Worm (Caenorhabditis elegans): Measurements from ENCODE around the gene fip-1.

The fip-1 gene

DNA sequence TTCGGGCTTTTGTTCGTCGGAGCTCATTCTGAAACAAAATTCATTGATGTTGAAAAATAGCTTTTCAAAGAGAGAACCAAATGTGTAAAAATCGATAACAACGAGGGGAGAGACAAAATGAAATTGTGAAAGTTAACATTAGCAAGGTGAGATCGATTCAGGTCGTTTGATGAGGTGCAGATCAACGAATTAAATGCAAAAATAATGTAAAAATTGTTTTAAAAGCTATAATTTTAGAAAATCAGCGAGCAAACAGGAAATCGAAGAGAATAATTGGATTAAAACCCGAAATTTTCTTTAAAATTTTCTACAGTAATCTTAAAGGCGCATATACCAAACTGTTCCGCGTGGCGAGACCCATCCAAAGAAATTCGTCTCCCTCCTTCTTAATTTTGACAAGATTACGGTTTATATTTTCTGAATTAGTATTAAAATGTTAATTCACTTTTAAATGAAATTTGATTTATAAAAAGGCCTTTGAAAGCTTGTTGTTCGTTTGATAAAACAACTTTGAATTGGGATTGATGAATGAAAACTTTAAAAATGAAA lies 21.1 kb upstream of the fip-1 start, which contains the start of gene C13G5.2:
Gene C13G5.2 (minus strand): TSS at position 51 of the 549 bp plus-strand sequence.
- TF ChIP-seq W03F9.2 (tag; optimal IDR thresholded peaks at IDR 0.05) (peak; percentile 37), him-1 (tag; optimal IDR thresholded peaks at IDR 0.05) (no peak)

DNA sequence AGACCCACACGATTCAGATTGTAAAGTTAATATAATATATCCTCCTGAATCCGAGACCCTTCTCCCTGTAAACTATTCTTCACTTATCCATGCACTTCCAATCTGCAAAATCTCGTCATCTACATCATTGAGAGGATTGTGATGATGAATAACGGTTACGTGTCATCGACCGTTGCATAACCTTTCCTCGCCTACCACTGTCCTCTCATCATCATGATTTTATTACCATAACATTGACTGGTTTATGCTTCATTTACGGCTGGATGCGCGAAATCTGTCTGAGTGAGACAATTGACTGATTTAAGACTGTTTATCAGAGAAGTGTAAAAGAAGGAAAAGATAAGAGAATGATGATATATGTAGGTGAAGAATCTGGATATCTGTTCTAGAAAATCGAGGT lies 19.3 kb upstream of the fip-1 start:
- TF ChIP-seq W03F9.2 (tag; optimal IDR thresholded peaks at IDR 0.05): no peak
- no peak for TF ChIP-seq dao-5 (tag; optimal IDR thresholded peaks at IDR 0.05)
- no peak for TF ChIP-seq him-1 (tag; optimal IDR thresholded peaks at IDR 0.05)

DNA sequence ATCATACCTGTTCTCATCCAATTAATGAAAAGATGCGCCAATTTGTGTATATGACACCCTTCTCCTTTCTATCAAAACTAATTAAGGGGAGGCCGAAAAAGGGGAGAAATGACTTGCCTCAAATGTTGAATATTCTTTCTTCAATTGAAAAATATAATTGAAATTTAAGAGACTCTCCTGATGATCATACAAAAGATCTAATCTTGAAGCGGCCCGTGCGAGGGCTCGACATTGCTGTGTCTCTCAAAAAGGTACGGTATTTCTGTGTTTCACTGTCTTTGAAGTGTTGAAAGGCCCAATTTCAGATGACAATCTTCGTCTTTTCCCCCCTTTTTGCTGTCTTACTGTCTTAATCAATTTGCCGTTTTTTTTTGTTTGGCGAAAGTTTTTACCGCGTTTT lies 18.5 kb upstream of the fip-1 start:
- TF ChIP-seq dao-5 (tag; optimal IDR thresholded peaks at IDR 0.05) (no peak), W03F9.2 (tag; optimal IDR thresholded peaks at IDR 0.05) (no peak), him-1 (tag; optimal IDR thresholded peaks at IDR 0.05) (no peak)

ce11 chrIII:8621982-8622381 lies 17.6 kb upstream of the fip-1 start:
- TF ChIP-seq W03F9.2 (tag; optimal IDR thresholded peaks at IDR 0.05) (no peak), dao-5 (tag; optimal IDR thresholded peaks at IDR 0.05) (no peak), him-1 (tag; optimal IDR thresholded peaks at IDR 0.05) (no peak)

DNA sequence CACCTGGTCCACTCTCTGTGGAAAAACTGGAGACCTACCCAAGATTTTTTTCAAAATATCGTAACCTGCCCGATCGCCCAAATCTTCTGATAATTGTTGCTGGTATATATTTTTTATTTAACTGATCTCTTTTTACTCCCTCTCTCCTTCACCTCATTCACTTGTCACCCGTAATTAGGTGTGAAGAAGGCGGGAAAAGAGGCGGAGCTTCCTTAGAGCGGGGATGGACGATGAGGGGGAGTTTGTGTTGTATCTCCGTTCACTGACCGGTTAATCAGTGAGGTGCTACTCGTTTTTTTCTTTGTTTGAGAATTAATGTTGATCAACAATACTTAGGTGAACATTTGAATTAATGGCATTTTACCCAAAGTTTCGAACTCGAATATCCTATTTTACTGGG lies 17.1 kb upstream of the fip-1 start, which contains the start of gene ceh-16:
Gene ceh-16 (plus strand): TSS at position 301 of the 400 bp plus-strand sequence.
- TF ChIP-seq dao-5 (tag; optimal IDR thresholded peaks at IDR 0.05) (no peak), him-1 (tag; optimal IDR thresholded peaks at IDR 0.05) (no peak), W03F9.2 (tag; optimal IDR thresholded peaks at IDR 0.05) (no peak)

- no peak for TF ChIP-seq W03F9.2 (tag; optimal IDR thresholded peaks at IDR 0.05)
- no peak for TF ChIP-seq dao-5 (tag; optimal IDR thresholded peaks at IDR 0.05)
Observed at ce11 chrIII:8625125-8625524, 14.4 kb upstream of the fip-1 start.

- TF ChIP-seq W03F9.2 (tag; optimal IDR thresholded peaks at IDR 0.05): no peak
- TF ChIP-seq him-1 (tag; optimal IDR thresholded peaks at IDR 0.05): no peak
- no peak for TF ChIP-seq dao-5 (tag; optimal IDR thresholded peaks at IDR 0.05)
Observed at ce11 chrIII:8628405-8628982, 11.1 kb upstream of the fip-1 start, which contains the start of the genes polk-1 and gpr-1. TSS of gene polk-1 (minus strand) at chrIII:8628590. TSS of gene gpr-1 (plus strand) at chrIII:8628932.

DNA sequence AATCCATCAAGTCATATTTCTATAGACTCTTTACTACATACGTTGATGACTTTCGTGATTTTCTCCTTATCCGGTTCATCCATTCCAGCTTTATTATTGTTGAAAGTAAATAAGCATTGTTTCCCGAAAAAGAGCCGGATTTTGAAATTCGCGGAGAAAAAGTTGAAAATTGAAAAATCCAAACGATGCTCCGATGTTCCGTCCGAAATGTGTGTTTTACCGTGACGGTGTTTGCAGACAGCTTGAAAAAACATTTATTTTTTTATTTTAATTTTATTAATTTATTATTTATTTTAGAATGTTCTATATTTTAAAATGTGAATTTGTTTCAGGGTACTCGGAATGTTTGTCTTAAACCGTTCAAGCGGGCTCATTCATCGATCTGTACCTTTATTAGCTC lies 8.7 kb upstream of the fip-1 start, which contains the start of gene dnj-10:
Gene dnj-10 (plus strand): TSS at position 333 of the 400 bp plus-strand sequence.
- TF ChIP-seq W03F9.2 (tag; optimal IDR thresholded peaks at IDR 0.05): peak; percentile 81
- TF ChIP-seq him-1 (tag; optimal IDR thresholded peaks at IDR 0.05): no peak
- TF ChIP-seq dao-5 (tag; optimal IDR thresholded peaks at IDR 0.05): no peak

- no peak for TF ChIP-seq dao-5 (tag; optimal IDR thresholded peaks at IDR 0.05)
- no peak for TF ChIP-seq him-1 (tag; optimal IDR thresholded peaks at IDR 0.05)
- TF ChIP-seq W03F9.2 (tag; optimal IDR thresholded peaks at IDR 0.05): no peak
Observed at ce11 chrIII:8636803-8637202, 2.7 kb upstream of the fip-1 start.

ce11 chrIII:8643639-8644038 lies 4.1 kb downstream of the fip-1 start, which contains the start of gene twk-7:
TSS of gene twk-7 (minus strand) at chrIII:8643739.
- TF ChIP-seq him-1 (tag; optimal IDR thresholded peaks at IDR 0.05) (no peak), W03F9.2 (tag; optimal IDR thresholded peaks at IDR 0.05) (no peak), dao-5 (tag; optimal IDR thresholded peaks at IDR 0.05) (no peak)

ce11 chrIII:8646021-8646420 lies 6.5 kb downstream of the fip-1 start:
- TF ChIP-seq W03F9.2 (tag; optimal IDR thresholded peaks at IDR 0.05): no peak
- TF ChIP-seq dao-5 (tag; optimal IDR thresholded peaks at IDR 0.05): no peak
- TF ChIP-seq him-1 (tag; optimal IDR thresholded peaks at IDR 0.05): no peak

DNA sequence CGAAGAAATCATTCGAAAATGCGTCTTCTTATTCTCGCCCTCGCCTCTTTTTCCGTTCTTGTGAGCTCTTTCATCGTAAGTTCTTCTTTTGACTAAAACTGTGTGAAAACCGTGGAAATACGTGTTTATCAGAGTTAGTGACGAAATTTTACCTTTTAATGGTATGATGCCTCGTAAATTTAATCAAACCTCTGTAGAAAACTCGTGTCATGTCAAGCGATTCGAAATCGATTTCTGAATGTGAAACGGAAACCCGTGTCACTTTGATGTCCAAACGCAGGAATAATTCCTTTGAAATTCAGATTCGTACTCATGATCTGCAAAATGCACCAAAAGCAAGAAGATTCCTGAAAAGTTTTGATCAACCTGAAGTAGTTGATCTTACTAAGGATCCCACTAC lies 9.0 kb downstream of the fip-1 start, which contains the start of gene F22B7.3:
Gene F22B7.3 (plus strand): TSS at position 301 of the 400 bp plus-strand sequence.
- no peak for TF ChIP-seq dao-5 (tag; optimal IDR thresholded peaks at IDR 0.05)
- no peak for TF ChIP-seq W03F9.2 (tag; optimal IDR thresholded peaks at IDR 0.05)
- TF ChIP-seq him-1 (tag; optimal IDR thresholded peaks at IDR 0.05): no peak

- TF ChIP-seq W03F9.2 (tag; optimal IDR thresholded peaks at IDR 0.05) (no peak), him-1 (tag; optimal IDR thresholded peaks at IDR 0.05) (peak; percentile 59), dao-5 (tag; optimal IDR thresholded peaks at IDR 0.05) (no peak)
Observed at ce11 chrIII:8650235-8650817, 10.8 kb downstream of the fip-1 start, which contains the start of gene flp-23. TSS of gene flp-23 (plus strand) at chrIII:8650767.

ce11 chrIII:8652112-8652694 lies 12.7 kb downstream of the fip-1 start:
- TF ChIP-seq dao-5 (tag; optimal IDR thresholded peaks at IDR 0.05) (no peak), him-1 (tag; optimal IDR thresholded peaks at IDR 0.05) (no peak), W03F9.2 (tag; optimal IDR thresholded peaks at IDR 0.05) (no peak)

Data from whole organism, L4/young adult.